Worm (Caenorhabditis elegans): Measurements from ENCODE around the gene Y116F11B.14.

ce11 chrV:19936945-19937344 lies 37.7 kb downstream of the Y116F11B.14 start:
- TF ChIP-seq nfya-1 (tag; optimal IDR thresholded peaks at IDR 0.05; ENCODE audit: borderline replicate concordance, insufficient read depth), result no peak
- TF ChIP-seq ztf-26 (tag; optimal IDR thresholded peaks at IDR 0.05), result no peak
- TF ChIP-seq unc-62 (GFP tag; optimal IDR thresholded peaks at IDR 0.05), result no peak
- TF ChIP-seq F37B4.10 (GFP tag; IDR thresholded peaks at IDR 0.05), result no peak
- TF ChIP-seq zim-3 (tag; optimal IDR thresholded peaks at IDR 0.05), result no peak
- TF ChIP-seq sptf-2 (GFP tag; optimal IDR thresholded peaks at IDR 0.05), result no peak

Measured in whole organism, young adult.